Fruit fly (Drosophila melanogaster): Measurements from ENCODE around the gene CG9988.

- TF ChIP-seq toe (GFP tag; optimal IDR thresholded peaks at IDR 0.05): no peak
- no peak for TF ChIP-seq cnc (optimal IDR thresholded peaks at IDR 0.05)
- no peak for TF ChIP-seq kay (GFP tag; ENCODE audit: borderline replicate concordance)
- TF ChIP-seq bab1 (GFP tag; optimal IDR thresholded peaks at IDR 0.05): no peak
- TF ChIP-seq CG1620 (GFP tag; optimal IDR thresholded peaks at IDR 0.05): no peak
- no peak for TF ChIP-seq CG11617 (GFP tag; optimal IDR thresholded peaks at IDR 0.05)
- no peak for TF ChIP-seq CG7101 (tag; optimal IDR thresholded peaks at IDR 0.05)
- no peak for TF ChIP-seq CG7045 (GFP tag; optimal IDR thresholded peaks at IDR 0.05)
- no peak for TF ChIP-seq tj (GFP tag; optimal IDR thresholded peaks at IDR 0.05)
Observed at dm6 chr3R:28634981-28635930, 955 bp upstream of the CG9988 start, which contains the start of gene CG10011.

Data from whole organism, adult.